Worm (Caenorhabditis elegans) whole organism, L1 larva: ENCODE measurements around the gene C34F6.9.

Experiments
- C34B4.2 ChIP-seq: sonication (generic microtip); optimal IDR thresholded peaks from 2 replicates; lab custom pipeline; 2017; ENCODE audit warnings: mild to moderate bottlenecking, missing genetic modification characterization, missing compliant biosample characterization
- alr-1 ChIP-seq: fragments of 200-800 bp; sonication (Bioruptor generic); optimal IDR thresholded peaks from 2 replicates; lab custom pipeline; 2018; ENCODE audit warnings: borderline replicate concordance, mild to moderate bottlenecking, missing genetic modification characterization, missing compliant biosample characterization
- ceh-63 ChIP-seq: fragments of 200-800 bp; sonication (Bioruptor generic); optimal IDR thresholded peaks from 2 replicates; lab custom pipeline; 2018; ENCODE audit warnings: mild to moderate bottlenecking, missing genetic modification characterization, missing compliant biosample characterization
- ceh-8 ChIP-seq: fragments of 200-800 bp; sonication (Bioruptor generic); optimal IDR thresholded peaks from 2 replicates; lab custom pipeline; 2018; ENCODE audit warnings: mild to moderate bottlenecking, missing genetic modification characterization, moderate library complexity, missing compliant biosample characterization
- ceh-88 ChIP-seq: fragments of 200-800 bp; sonication (Bioruptor generic); IDR thresholded peaks from 2 replicates; pipeline ENCODE4 v1.3.6; 2022; ENCODE audit warnings: missing genetic modification characterization, missing compliant biosample characterization
- ceh-90 ChIP-seq: sonication (generic microtip); optimal IDR thresholded peaks from 2 replicates; lab custom pipeline; 2016; ENCODE audit warnings: missing genetic modification characterization, missing compliant biosample characterization
- dpl-1 ChIP-seq, 3 experiments: fragments of 150-350 bp in 2 of 3; sonication (generic microtip) in 1 of 3; optimal IDR thresholded peaks; 2 replicates each; lab custom pipeline; 2014 to 2017; ENCODE audit warnings: missing biosample characterization in 3 of 3, missing genetic modification characterization in 3 of 3, missing genetic modification reagents in 3 of 3
- dsc-1 ChIP-seq: sonication (generic microtip); optimal IDR thresholded peaks from 2 replicates; lab custom pipeline; 2016; ENCODE audit warnings: mild to moderate bottlenecking, missing genetic modification characterization, missing compliant biosample characterization
- efl-1 ChIP-seq, 4 experiments: fragments of 150-350 bp; optimal IDR thresholded peaks in 3 of 4; peaks in 1 of 4; 1 replicate in 1 of 4; 2 replicates in 3 of 4; lab custom pipeline; 2014; ENCODE audit warnings: missing biosample characterization in 2 of 4, missing genetic modification characterization in 2 of 4, missing genetic modification reagents in 2 of 4
- egl-13 ChIP-seq: sonication (generic microtip); optimal IDR thresholded peaks from 2 replicates; lab custom pipeline; 2016; ENCODE audit warnings: missing genotype, missing genetic modification reagents, missing genetic modification characterization, missing compliant biosample characterization
- egl-27 ChIP-seq, 2 experiments: fragments of 150-350 bp in 1 of 2; sonication (generic microtip); optimal IDR thresholded peaks; 3 replicates each; lab custom pipeline; 2017 to 2018; ENCODE audit warnings: missing biosample characterization in 2 of 2, missing genetic modification characterization in 2 of 2, missing genetic modification reagents in 2 of 2
- elt-3 ChIP-seq, 6 experiments: fragments of 150-350 bp in 1 of 6; sonication (generic microtip); optimal IDR thresholded peaks; 2 replicates each; lab custom pipeline; 2017 to 2018; ENCODE audit warnings: missing biosample characterization in 6 of 6, missing genetic modification characterization in 6 of 6, inconsistent platforms in 1 of 6
- ets-5 ChIP-seq: fragments of 200-800 bp; sonication (Bioruptor generic); IDR thresholded peaks from 2 replicates; pipeline ENCODE4 v1.3.6; 2022; ENCODE audit warnings: missing genetic modification characterization, missing compliant biosample characterization
- fkh-8 ChIP-seq: sonication (generic microtip); optimal IDR thresholded peaks from 2 replicates; lab custom pipeline; 2016; ENCODE audit warnings: mild to moderate bottlenecking, missing genetic modification characterization, missing compliant biosample characterization
- grh-1 ChIP-seq: fragments of 200-800 bp; sonication (Bioruptor generic); IDR thresholded peaks from 2 replicates; pipeline ENCODE4 v1.3.6; 2022; ENCODE audit warnings: missing genetic modification reagents, missing genetic modification characterization, missing compliant biosample characterization
- hpl-2 ChIP-seq: fragments of 150-350 bp; optimal IDR thresholded peaks from 2 replicates; lab custom pipeline; 2014; ENCODE audit warnings: missing biosample characterization, missing genetic modification reagents, missing genetic modification characterization
- isw-1 ChIP-seq: fragments of 200-800 bp; sonication (Bioruptor generic); IDR thresholded peaks from 2 replicates; pipeline ENCODE4 v1.3.6; 2022; ENCODE audit warnings: missing genetic modification characterization, missing compliant biosample characterization
- lin-13 ChIP-seq: fragments of 150-350 bp; optimal IDR thresholded peaks from 2 replicates; lab custom pipeline; 2014; ENCODE audit warnings: missing biosample characterization, missing genetic modification reagents, missing genetic modification characterization
- lin-35 ChIP-seq, 2 experiments: fragments of 150-350 bp; optimal IDR thresholded peaks; 2 replicates each; lab custom pipeline; 2014; ENCODE audit warnings: missing biosample characterization in 2 of 2, missing genetic modification characterization in 2 of 2, missing genetic modification reagents in 2 of 2
- lin-39 ChIP-seq: fragments of 150-350 bp; optimal IDR thresholded peaks from 2 replicates; lab custom pipeline; 2014; ENCODE audit warnings: missing biosample characterization, missing genetic modification reagents, missing genetic modification characterization
- mef-2 ChIP-seq: fragments of 150-350 bp; optimal IDR thresholded peaks from 2 replicates; lab custom pipeline; 2014; ENCODE audit warnings: missing biosample characterization, missing genetic modification characterization
- nhr-11 ChIP-seq: fragments of 150-350 bp; optimal IDR thresholded peaks from 2 replicates; lab custom pipeline; 2014; ENCODE audit warnings: missing biosample characterization, missing genetic modification characterization
- nhr-19 ChIP-seq: fragments of 200-800 bp; sonication (Bioruptor generic); conservative IDR thresholded peaks from 2 replicates; pipeline ENCODE4 v1.3.6; 2022; ENCODE audit warnings: missing genetic modification characterization, missing compliant biosample characterization
- nhr-237 ChIP-seq: fragments of 150-350 bp; optimal IDR thresholded peaks from 2 replicates; lab custom pipeline; 2014; ENCODE audit warnings: missing biosample characterization, missing genetic modification characterization
- nhr-28 ChIP-seq: fragments of 150-350 bp; optimal IDR thresholded peaks from 2 replicates; lab custom pipeline; 2014; ENCODE audit warnings: missing biosample characterization, missing genetic modification characterization
- nhr-71 ChIP-seq: sonication (generic microtip); optimal IDR thresholded peaks from 2 replicates; lab custom pipeline; 2016; ENCODE audit warnings: mild to moderate bottlenecking, missing genetic modification characterization, moderate library complexity, missing compliant biosample characterization
- nhr-77 ChIP-seq: fragments of 150-350 bp; optimal IDR thresholded peaks from 2 replicates; lab custom pipeline; 2014; ENCODE audit warnings: missing biosample characterization, missing genetic modification characterization
- nhr-84 ChIP-seq: sonication (generic microtip); optimal IDR thresholded peaks from 2 replicates; lab custom pipeline; 2017; ENCODE audit warnings: missing biosample characterization, missing genetic modification characterization
- nhr-85 ChIP-seq: sonication (generic microtip); peaks from one replicate; lab custom pipeline; 2016; ENCODE audit warnings: missing genetic modification characterization, inconsistent platforms, missing compliant biosample characterization
- pag-3 ChIP-seq: sonication (generic microtip); optimal IDR thresholded peaks from 2 replicates; lab custom pipeline; 2017; ENCODE audit warnings: missing genetic modification characterization, mild to moderate bottlenecking, missing compliant biosample characterization, antibody characterized with exemption, borderline replicate concordance; ENCODE audit not compliant: insufficient read depth
- skn-1 ChIP-seq: fragments of 150-350 bp; optimal IDR thresholded peaks from 2 replicates; lab custom pipeline; 2014; ENCODE audit warnings: missing biosample characterization, missing genetic modification characterization
- snpc-4 ChIP-seq: fragments of 150-350 bp; optimal IDR thresholded peaks from 2 replicates; lab custom pipeline; 2014; ENCODE audit warnings: missing biosample characterization, missing genetic modification characterization
- snu-23 ChIP-seq: sonication (generic microtip); optimal IDR thresholded peaks from 2 replicates; lab custom pipeline; 2016; ENCODE audit warnings: missing genetic modification characterization, missing compliant biosample characterization
- sptf-1 ChIP-seq: fragments of 150-350 bp; optimal IDR thresholded peaks from 2 replicates; lab custom pipeline; 2014; ENCODE audit warnings: missing biosample characterization, missing genetic modification characterization
- tbx-2 ChIP-seq: sonication (generic microtip); optimal IDR thresholded peaks from 2 replicates; lab custom pipeline; 2016; ENCODE audit warnings: missing genetic modification characterization, missing compliant biosample characterization
- unc-30 ChIP-seq: sonication (generic microtip); optimal IDR thresholded peaks from 2 replicates; lab custom pipeline; 2017; ENCODE audit warnings: missing biosample characterization, missing genetic modification characterization
- unc-62 ChIP-seq: fragments of 150-350 bp; optimal IDR thresholded peaks from 2 replicates; lab custom pipeline; 2014; ENCODE audit warnings: missing biosample characterization, missing genetic modification reagents, missing genetic modification characterization
- vab-15 ChIP-seq: sonication (generic microtip); optimal IDR thresholded peaks from 2 replicates; lab custom pipeline; 2017; ENCODE audit warnings: missing genotype, mild to moderate bottlenecking, missing genetic modification characterization, missing compliant biosample characterization
- zag-1 ChIP-seq: fragments of 150-350 bp; optimal IDR thresholded peaks from 2 replicates; lab custom pipeline; 2014; ENCODE audit warnings: missing biosample characterization, missing genetic modification characterization
- zip-4 ChIP-seq: fragments of 200-800 bp; sonication (Bioruptor generic); optimal IDR thresholded peaks from 2 replicates; lab custom pipeline; 2018; ENCODE audit warnings: mild to moderate bottlenecking, missing genetic modification characterization, moderate library complexity, missing compliant biosample characterization
- ztf-4 ChIP-seq: fragments of 150-350 bp; optimal IDR thresholded peaks from 2 replicates; lab custom pipeline; 2014; ENCODE audit warnings: missing biosample characterization, missing genetic modification characterization

C34F6.9 gene

DNA sequence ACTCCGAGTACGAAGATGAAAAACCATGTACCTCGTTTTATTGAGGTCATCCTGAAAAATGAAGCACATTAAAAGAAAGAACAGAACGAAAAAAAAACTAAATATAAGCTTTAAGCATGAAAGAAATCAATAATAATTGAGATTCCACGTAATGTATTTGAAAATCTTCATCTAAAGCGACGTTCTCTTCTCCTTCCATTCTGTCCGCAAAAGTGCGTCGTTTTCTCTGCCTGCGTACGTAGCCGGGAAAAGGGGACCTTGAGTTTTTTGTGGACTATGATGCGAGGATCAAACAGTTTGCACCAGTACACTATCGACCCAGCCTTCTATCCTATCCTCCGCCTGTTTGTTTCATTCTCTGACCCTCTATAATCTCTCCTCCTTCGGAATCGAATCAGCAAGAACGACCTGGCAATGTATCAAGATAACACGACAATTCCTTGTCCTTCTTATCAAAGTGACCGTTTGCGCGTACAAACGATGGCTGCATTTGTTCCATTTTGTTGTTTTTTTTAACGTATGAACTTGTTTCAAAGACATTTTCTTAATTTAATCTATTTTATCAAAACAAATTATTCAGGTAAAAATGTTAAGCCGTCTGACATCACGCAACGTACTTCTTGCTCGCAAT, 6.9 kb downstream of the C34F6.9 start, which contains the start of the genes C34F6.7 and idh-2 (continued):
- TF ChIP-seq nhr-85 (tag; lab: Kevin White, UChicago): peak; percentile 84
- TF ChIP-seq alr-1 (tag; lab: Kevin White, UChicago): no peak
- TF ChIP-seq zag-1 (tag; lab: Kevin White, UChicago): no peak
- TF ChIP-seq lin-35 (GFP tag; optimal IDR thresholded peaks at IDR 0.05; lab: Kevin White, UChicago): peak in 1 of 2 experiments; percentile 59
- TF ChIP-seq sptf-1 (tag; lab: Kevin White, UChicago): no peak
- TF ChIP-seq ceh-63 (GFP tag; lab: Kevin White, UChicago): no peak
- no peak for TF ChIP-seq nhr-28
- no peak for TF ChIP-seq hpl-2 (GFP tag; lab: Kevin White, UChicago)
- no peak for TF ChIP-seq vab-15
- no peak for TF ChIP-seq egl-13
- no peak for TF ChIP-seq ceh-88
- peak; percentile 72 for TF ChIP-seq snu-23 (GFP tag; lab: Kevin White, UChicago)
- TF ChIP-seq ets-5: no peak
- no peak for TF ChIP-seq mef-2
- TF ChIP-seq dpl-1 (GFP tag; optimal IDR thresholded peaks at IDR 0.05; lab: Kevin White, UChicago): peak; percentile 13 to 45 (median 34)
- TF ChIP-seq isw-1 (GFP tag; lab: Robert Waterston, UW): no peak
- TF ChIP-seq unc-30 (tag; lab: Kevin White, UChicago): no peak
- TF ChIP-seq unc-62 (GFP tag; lab: Kevin White, UChicago): no peak
- TF ChIP-seq pag-3 (tag; lab: Kevin White, UChicago): no peak
- peak; percentile 59 for TF ChIP-seq nhr-71 (tag; lab: Kevin White, UChicago)
- TF ChIP-seq ceh-90 (tag; lab: Kevin White, UChicago): no peak
- TF ChIP-seq zip-4 (GFP tag; lab: Kevin White, UChicago): no peak
- TF ChIP-seq grh-1 (GFP tag; lab: Robert Waterston, UW): no peak
- peak; percentile 40 for TF ChIP-seq ztf-4
- TF ChIP-seq nhr-19 (GFP tag; lab: Robert Waterston, UW): peak; percentile 20
- TF ChIP-seq nhr-11 (tag; lab: Kevin White, UChicago): no peak
- peak; percentile 0 for TF ChIP-seq dsc-1 (tag; lab: Kevin White, UChicago)
- TF ChIP-seq lin-39 (tag; lab: Kevin White, UChicago): no peak
- peak in 1 of 2 experiments; percentile 31 for TF ChIP-seq efl-1 (optimal IDR thresholded peaks at IDR 0.05; lab: Kevin White, UChicago)
- peak in 1 of 2 experiments; percentile 94 for TF ChIP-seq efl-1 (GFP tag; optimal IDR thresholded peaks at IDR 0.05 in 1 of 2; lab: Kevin White, UChicago)
- TF ChIP-seq egl-27 (tag; optimal IDR thresholded peaks at IDR 0.05; lab: Kevin White, UChicago): no peak
- no peak for TF ChIP-seq C34B4.2

DNA sequence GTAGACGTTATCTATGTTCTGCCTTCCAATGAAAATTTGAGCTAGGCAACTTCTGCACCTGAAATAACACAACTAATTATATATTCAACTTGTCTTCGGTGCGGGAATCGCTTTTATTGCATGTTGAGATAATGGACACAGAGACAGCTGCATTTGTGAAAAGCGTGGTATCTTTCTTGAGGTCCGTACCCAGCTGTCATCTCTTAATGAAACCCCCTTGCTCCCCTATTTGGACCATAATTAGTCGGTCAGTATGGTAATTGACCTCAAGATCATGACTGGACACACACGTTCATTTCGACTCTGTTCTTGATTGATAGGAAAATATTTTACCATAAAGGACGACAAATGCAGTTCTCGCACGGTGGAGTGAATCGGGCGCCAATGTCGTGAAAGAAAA, 11.1 kb downstream of the C34F6.9 start:
- TF ChIP-seq nhr-19 (GFP tag; lab: Robert Waterston, UW): no peak
- TF ChIP-seq ceh-8 (GFP tag; lab: Kevin White, UChicago): no peak
- TF ChIP-seq nhr-237 (tag; lab: Kevin White, UChicago): no peak
- TF ChIP-seq sptf-1 (tag; lab: Kevin White, UChicago): no peak
- no peak for TF ChIP-seq lin-13 (GFP tag; lab: Kevin White, UChicago)
- no peak for TF ChIP-seq fkh-8 (tag; lab: Kevin White, UChicago)
- no peak for TF ChIP-seq nhr-11 (tag; lab: Kevin White, UChicago)
- no peak for TF ChIP-seq elt-3 (tag; optimal IDR thresholded peaks at IDR 0.05; lab: Kevin White, UChicago)
- TF ChIP-seq, all 84 proteins: peak for 0

DNA sequence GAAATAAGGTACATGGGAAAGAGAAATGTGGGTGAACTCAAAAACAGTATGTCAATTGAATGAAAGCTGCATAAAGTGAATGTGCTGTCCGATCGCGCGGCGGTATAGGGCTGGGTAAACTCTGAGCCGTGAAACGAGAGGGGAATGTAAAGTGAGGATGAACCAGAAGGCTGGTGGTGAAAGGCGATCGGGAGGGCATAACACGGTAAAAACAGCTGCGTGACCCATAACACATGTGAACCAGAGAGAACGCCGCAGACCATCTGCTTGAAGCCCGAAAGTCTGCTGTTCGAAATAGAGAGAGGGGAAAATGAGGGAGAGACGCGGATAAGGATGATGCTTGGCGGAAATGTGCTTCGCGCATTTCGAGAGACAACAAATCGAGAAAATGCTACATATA, 12.0 kb downstream of the C34F6.9 start:
- no peak for TF ChIP-seq tbx-2 (tag; lab: Kevin White, UChicago)
- TF ChIP-seq skn-1 (tag; lab: Kevin White, UChicago): no peak
- no peak for TF ChIP-seq snpc-4
- TF ChIP-seq nhr-84: no peak
- TF ChIP-seq nhr-77 (tag; lab: Kevin White, UChicago): no peak
